Worm (Caenorhabditis elegans) whole organism, midembryonic: ENCODE measurements around the gene F32D8.11.

Experiments used
- T22C8.4 ChIP-seq: fragments of 200-800 bp; sonication (Bioruptor generic); IDR thresholded peaks from 2 replicates; pipeline ENCODE4 v1.3.6; 2022; ENCODE audit warnings: missing genetic modification characterization, missing compliant biosample characterization
- cog-1 ChIP-seq: sonication (generic microtip); optimal IDR thresholded peaks from 2 replicates; lab custom pipeline; 2016; ENCODE audit warnings: missing genetic modification characterization, missing compliant biosample characterization
- flt-1 ChIP-seq: fragments of 200-800 bp; sonication (Bioruptor generic); IDR thresholded peaks from 2 replicates; pipeline ENCODE4 v1.3.6; 2022; ENCODE audit warnings: missing genetic modification characterization, missing compliant biosample characterization
- med-1 ChIP-seq: sonication (generic microtip); optimal IDR thresholded peaks from 2 replicates; lab custom pipeline; 2017; ENCODE audit warnings: missing genetic modification characterization, mild to moderate bottlenecking, missing compliant biosample characterization, antibody characterized with exemption, missing genetic modification reagents; ENCODE audit not compliant: insufficient read depth
- ref-1 ChIP-seq: fragments of 200-800 bp; sonication (Bioruptor generic); conservative IDR thresholded peaks from 2 replicates; pipeline ENCODE4 v1.3.6; 2022; ENCODE audit warnings: missing genetic modification reagents, missing genetic modification characterization, missing compliant biosample characterization
- tab-1 ChIP-seq: fragments of 200-800 bp; sonication (Bioruptor generic); IDR thresholded peaks from 2 replicates; pipeline ENCODE4 v1.3.6; 2022; ENCODE audit warnings: missing genetic modification characterization, missing compliant biosample characterization
- ztf-29 ChIP-seq: fragments of 200-800 bp; sonication (Bioruptor generic); IDR thresholded peaks from 2 replicates; pipeline ENCODE4 v1.3.6; 2022; ENCODE audit warnings: missing genetic modification reagents, missing genetic modification characterization, missing compliant biosample characterization

ce11 chrV:10871457-10871861, 17.5 kb downstream of the F32D8.11 start:
- TF ChIP-seq T22C8.4 (GFP tag; lab: Robert Waterston, UW) (no peak), flt-1 (no peak), ztf-29 (GFP tag; lab: Robert Waterston, UW) (no peak), ref-1 (no peak), cog-1 (tag; lab: Kevin White, UChicago) (no peak), tab-1 (GFP tag; lab: Robert Waterston, UW) (no peak), med-1 (GFP tag; lab: Kevin White, UChicago) (no peak)
